Worm (Caenorhabditis elegans) whole organism, L4/young adult: ENCODE measurements around the gene Y50D4C.12.

Experiments
- dao-5 ChIP-seq: sonication (generic microtip); optimal IDR thresholded peaks from 2 replicates; lab custom pipeline; 2016; ENCODE audit warnings: missing genotype, missing genetic modification characterization, moderate library complexity, missing compliant biosample characterization
- him-1 ChIP-seq: sonication (generic microtip); optimal IDR thresholded peaks from 2 replicates; lab custom pipeline; 2016; ENCODE audit warnings: missing genotype, missing genetic modification reagents, missing genetic modification characterization, missing compliant biosample characterization

ce11 chrV:977853-978252, 4.5 kb upstream of the Y50D4C.12 start:
- TF ChIP-seq dao-5 (tag; lab: Kevin White, UChicago) (no peak), him-1 (tag; lab: Kevin White, UChicago) (no peak)
